Fruit fly (Drosophila melanogaster) whole organism, embryonic: ENCODE data around the gene Sec10.

Source experiments
- Abd-B ChIP-seq: fragments of 200-800 bp; sonication (Bioruptor generic); optimal IDR thresholded peaks from 2 replicates; lab custom pipeline; 2018; ENCODE audit warnings: missing biosample characterization, mild to moderate bottlenecking, missing genetic modification characterization, moderate library complexity
- Asciz ChIP-seq: fragments of 200-800 bp; sonication (Bioruptor generic); optimal IDR thresholded peaks from 2 replicates; lab custom pipeline; 2017; ENCODE audit warnings: missing biosample characterization, mild to moderate bottlenecking, missing genetic modification characterization, missing genetic modification reagents
- B-H2 ChIP-seq: fragments of 200-800 bp; sonication (Bioruptor generic); optimal IDR thresholded peaks from 2 replicates; lab custom pipeline; 2018; ENCODE audit warnings: missing biosample characterization, mild to moderate bottlenecking, missing genetic modification characterization
- BEAF-32 ChIP-seq: fragments of 200-800 bp; sonication (Bioruptor generic); optimal IDR thresholded peaks from 3 replicates; lab custom pipeline; 2017; ENCODE audit warnings: missing biosample characterization, missing genetic modification characterization, mild to moderate bottlenecking, moderate library complexity, missing genetic modification reagents
- Blimp-1 ChIP-seq: fragments of 200-800 bp; sonication (Bioruptor generic); optimal IDR thresholded peaks from 3 replicates; lab custom pipeline; 2018; ENCODE audit warnings: missing biosample characterization, missing genetic modification characterization, mild to moderate bottlenecking, moderate library complexity, missing genetic modification reagents
- CG10147 ChIP-seq: fragments of 200-800 bp; sonication (Bioruptor generic); optimal IDR thresholded peaks from 2 replicates; lab custom pipeline; 2019; ENCODE audit warnings: missing biosample characterization, mild to moderate bottlenecking, missing genetic modification characterization, moderate library complexity
- CG11085 ChIP-seq: fragments of 200-800 bp; sonication (Bioruptor generic); IDR thresholded peaks from 2 replicates; pipeline ENCODE4 v1.3.6; 2022; ENCODE audit warnings: missing biosample characterization, missing genetic modification characterization
- CG12236 ChIP-seq: fragments of 200-800 bp; sonication (Bioruptor generic); optimal IDR thresholded peaks from 2 replicates; lab custom pipeline; 2016; ENCODE audit warnings: missing biosample characterization, missing genetic modification characterization
- CG12391 ChIP-seq: fragments of 200-800 bp; sonication (Bioruptor generic); optimal IDR thresholded peaks from 3 replicates; lab custom pipeline; 2018; ENCODE audit warnings: missing biosample characterization, mild to moderate bottlenecking, missing genetic modification characterization, moderate library complexity
- CG12769 ChIP-seq: fragments of 200-800 bp; sonication (Bioruptor generic); optimal IDR thresholded peaks from 2 replicates; lab custom pipeline; 2019; ENCODE audit warnings: missing biosample characterization, mild to moderate bottlenecking, missing genetic modification characterization, moderate library complexity
- CG15269 ChIP-seq: fragments of 200-800 bp; sonication (Bioruptor generic); optimal IDR thresholded peaks from 2 replicates; lab custom pipeline; 2018; ENCODE audit warnings: missing biosample characterization, mild to moderate bottlenecking, missing genetic modification characterization, moderate library complexity
- CG1529 ChIP-seq: fragments of 200-800 bp; sonication (Bioruptor generic); optimal IDR thresholded peaks from 3 replicates; lab custom pipeline; 2018; ENCODE audit warnings: missing biosample characterization, missing genetic modification characterization
- CG17328 ChIP-seq: fragments of 200-800 bp; sonication (Bioruptor generic); IDR thresholded peaks from 2 replicates; pipeline ENCODE4 v1.3.6; 2022; ENCODE audit warnings: missing biosample characterization, missing genetic modification characterization
- CG17568 ChIP-seq: fragments of 200-800 bp; sonication (Bioruptor generic); optimal IDR thresholded peaks from 2 replicates; lab custom pipeline; 2018; ENCODE audit warnings: missing biosample characterization, mild to moderate bottlenecking, missing genetic modification characterization, moderate library complexity
- CG30403 ChIP-seq: fragments of 200-800 bp; sonication (Bioruptor generic); optimal IDR thresholded peaks from 3 replicates; lab custom pipeline; 2016; ENCODE audit warnings: missing biosample characterization, missing genetic modification characterization
- CG34224 ChIP-seq: fragments of 200-800 bp; sonication (Bioruptor generic); IDR thresholded peaks from 3 replicates; pipeline ENCODE4 v1.3.6; 2022; ENCODE audit warnings: missing biosample characterization, missing genetic modification characterization; ENCODE audit not compliant: partially characterized antibody
- CG3995 ChIP-seq: fragments of 200-800 bp; sonication (Bioruptor generic); optimal IDR thresholded peaks from 3 replicates; lab custom pipeline; 2016; ENCODE audit warnings: missing biosample characterization, missing genetic modification characterization
- CG6854 ChIP-seq: fragments of 200-800 bp; sonication (Bioruptor generic); optimal IDR thresholded peaks from 3 replicates; lab custom pipeline; 2017; ENCODE audit warnings: missing biosample characterization, mild to moderate bottlenecking, missing genetic modification characterization
- CG8388 ChIP-seq: fragments of 200-800 bp; sonication (Bioruptor generic); optimal IDR thresholded peaks from 2 replicates; lab custom pipeline; 2019; ENCODE audit warnings: missing biosample characterization, mild to moderate bottlenecking, missing genetic modification characterization, moderate library complexity
- CG9817 ChIP-seq: fragments of 200-800 bp; sonication (Bioruptor generic); optimal IDR thresholded peaks from 2 replicates; lab custom pipeline; 2018; ENCODE audit warnings: missing biosample characterization, mild to moderate bottlenecking, missing genetic modification characterization, moderate library complexity
- CG9876 ChIP-seq: fragments of 200-800 bp; sonication (Bioruptor generic); optimal IDR thresholded peaks from 2 replicates; lab custom pipeline; 2016; ENCODE audit warnings: missing biosample characterization, missing genetic modification characterization
- D ChIP-seq, 2 experiments: fragments of 200-800 bp in 1 of 2; fragments of >200 bp in 1 of 2; sonication (Bioruptor generic) in 1 of 2; optimal IDR thresholded peaks; 2 replicates in 1 of 2; 3 replicates in 1 of 2; lab custom pipeline; 2017; ENCODE audit warnings: mild to moderate bottlenecking in 1 of 2, missing biosample characterization in 1 of 2, missing genetic modification characterization in 1 of 2, missing genetic modification reagents in 1 of 2
- HLH3B ChIP-seq: fragments of 200-800 bp; sonication (Bioruptor generic); IDR thresholded peaks from 2 replicates; pipeline ENCODE4 v1.3.6; 2022; ENCODE audit warnings: missing biosample characterization, missing genetic modification characterization
- Hand ChIP-seq: fragments of 200-800 bp; sonication (Bioruptor generic); optimal IDR thresholded peaks from 2 replicates; lab custom pipeline; 2017; ENCODE audit warnings: mild to moderate bottlenecking, missing biosample characterization, missing genetic modification reagents, missing genetic modification characterization
- Hr51 ChIP-seq, 2 experiments: fragments of 200-800 bp; sonication (Bioruptor generic); optimal IDR thresholded peaks; 2 replicates in 1 of 2; 3 replicates in 1 of 2; lab custom pipeline; 2016 to 2018; ENCODE audit warnings: missing biosample characterization in 2 of 2, missing genetic modification characterization in 2 of 2, mild to moderate bottlenecking in 1 of 2, moderate library complexity in 1 of 2
- Max ChIP-seq: fragments of 200-800 bp; sonication (Bioruptor generic); optimal IDR thresholded peaks from 2 replicates; lab custom pipeline; 2016; ENCODE audit warnings: missing biosample characterization, mild to moderate bottlenecking, missing genetic modification characterization
- PHDP ChIP-seq: fragments of 200-800 bp; sonication (Bioruptor generic); optimal IDR thresholded peaks from 3 replicates; lab custom pipeline; 2018; ENCODE audit warnings: missing biosample characterization, mild to moderate bottlenecking, missing genetic modification characterization, moderate library complexity
- Pdp1 ChIP-seq, 2 experiments: fragments of 200-800 bp; sonication (Bioruptor generic); optimal IDR thresholded peaks; 3 replicates each; lab custom pipeline; 2016; ENCODE audit warnings: missing biosample characterization in 2 of 2, missing genetic modification characterization in 2 of 2, mild to moderate bottlenecking in 1 of 2, moderate library complexity in 1 of 2
- Sox100B ChIP-seq: fragments of 200-800 bp; sonication (Bioruptor generic); optimal IDR thresholded peaks from 3 replicates; lab custom pipeline; 2018; ENCODE audit warnings: missing biosample characterization, mild to moderate bottlenecking, missing genetic modification characterization
- cad ChIP-seq: fragments of >200 bp; optimal IDR thresholded peaks from 2 replicates; lab custom pipeline; 2017; ENCODE audit warnings: missing biosample characterization, missing genetic modification characterization
- cg ChIP-seq: fragments of 200-800 bp; sonication (Bioruptor generic); optimal IDR thresholded peaks from 3 replicates; lab custom pipeline; 2019; ENCODE audit warnings: missing biosample characterization, mild to moderate bottlenecking, missing genetic modification characterization, moderate library complexity
- chif ChIP-seq, 2 experiments: fragments of 200-800 bp; sonication (Bioruptor generic); optimal IDR thresholded peaks; 3 replicates each; lab custom pipeline; 2016; ENCODE audit warnings: missing biosample characterization in 2 of 2, missing genetic modification characterization in 2 of 2
- chn ChIP-seq: fragments of 200-800 bp; sonication (Bioruptor generic); optimal IDR thresholded peaks from 2 replicates; lab custom pipeline; 2016; ENCODE audit warnings: missing biosample characterization, missing genetic modification characterization
- ci ChIP-seq: fragments of 200-800 bp; sonication (Bioruptor generic); IDR thresholded peaks from 3 replicates; pipeline ENCODE4 v1.3.6; 2022; ENCODE audit warnings: missing biosample characterization, missing genetic modification characterization
- emc ChIP-seq: fragments of 200-800 bp; sonication (Bioruptor generic); optimal IDR thresholded peaks from 2 replicates; lab custom pipeline; 2016; ENCODE audit warnings: missing biosample characterization, missing genetic modification characterization
- ems ChIP-seq: fragments of 200-800 bp; sonication (Bioruptor generic); optimal IDR thresholded peaks from 3 replicates; lab custom pipeline; 2016; ENCODE audit warnings: missing biosample characterization, missing genetic modification characterization
- ewg ChIP-seq: fragments of 200-800 bp; sonication (Bioruptor generic); optimal IDR thresholded peaks from 3 replicates; lab custom pipeline; 2017; ENCODE audit warnings: mild to moderate bottlenecking, missing biosample characterization, missing genetic modification reagents, missing genetic modification characterization
- gsb-n ChIP-seq: fragments of 200-800 bp; sonication (Bioruptor generic); optimal IDR thresholded peaks from 3 replicates; lab custom pipeline; 2018; ENCODE audit warnings: missing biosample characterization, mild to moderate bottlenecking, missing genetic modification characterization
- nmo ChIP-seq: fragments of 200-800 bp; sonication (Bioruptor generic); optimal IDR thresholded peaks from 2 replicates; lab custom pipeline; 2018; ENCODE audit warnings: missing biosample characterization, mild to moderate bottlenecking, missing genetic modification characterization, moderate library complexity
- oc ChIP-seq: fragments of 200-800 bp; sonication (Bioruptor generic); optimal IDR thresholded peaks from 2 replicates; lab custom pipeline; 2018; ENCODE audit warnings: missing biosample characterization, mild to moderate bottlenecking, missing genetic modification characterization, moderate library complexity
- onecut ChIP-seq: fragments of 200-800 bp; sonication (Bioruptor generic); IDR thresholded peaks from 2 replicates; pipeline ENCODE4 v1.3.6; 2022; ENCODE audit warnings: missing biosample characterization, missing genetic modification characterization
- p53 ChIP-seq: fragments of 200-800 bp; sonication (Bioruptor generic); optimal IDR thresholded peaks from 2 replicates; lab custom pipeline; 2016; ENCODE audit warnings: missing biosample characterization, missing genetic modification characterization
- pita ChIP-seq: fragments of 200-800 bp; sonication (Bioruptor generic); optimal IDR thresholded peaks from 2 replicates; lab custom pipeline; 2017; ENCODE audit warnings: missing biosample characterization, mild to moderate bottlenecking, missing genetic modification characterization
- psq ChIP-seq: fragments of 200-800 bp; sonication (Bioruptor generic); optimal IDR thresholded peaks from 2 replicates; lab custom pipeline; 2017; ENCODE audit warnings: missing biosample characterization, missing genetic modification characterization
- sim ChIP-seq: fragments of 200-800 bp; sonication (Bioruptor generic); IDR thresholded peaks from 2 replicates; pipeline ENCODE4 v1.3.6; 2022; ENCODE audit warnings: missing biosample characterization, missing genetic modification characterization
- stwl ChIP-seq: fragments of 200-800 bp; sonication (Bioruptor generic); optimal IDR thresholded peaks from 3 replicates; lab custom pipeline; 2018; ENCODE audit warnings: missing biosample characterization, mild to moderate bottlenecking, missing genetic modification characterization, moderate library complexity
- tll ChIP-seq, 2 experiments: fragments of 200-800 bp in 1 of 2; fragments of >200 bp in 1 of 2; sonication (Bioruptor generic) in 1 of 2; optimal IDR thresholded peaks; 2 replicates each; lab custom pipeline; 2017 to 2019; ENCODE audit warnings: missing biosample characterization in 2 of 2, missing genetic modification characterization in 2 of 2, mild to moderate bottlenecking in 1 of 2, moderate library complexity in 1 of 2
- zfh2 ChIP-seq: fragments of 200-800 bp; sonication (Bioruptor generic); optimal IDR thresholded peaks from 2 replicates; lab custom pipeline; 2016; ENCODE audit warnings: missing biosample characterization, missing genetic modification characterization

Sec10 gene

dm6 chr3R:24106059-24106631, 28.5 kb upstream of the Sec10 start (continued):
- TF ChIP-seq Asciz (GFP tag; lab: Kevin White, UChicago) (peak; percentile 22), CG15269 (tag; lab: Kevin White, UChicago) (peak; percentile 59), CG34224 (GFP tag; lab: Robert Waterston, UW) (no peak), chif (GFP tag; optimal IDR thresholded peaks at IDR 0.05; lab: Kevin White, UChicago) (peak in 1 of 2 experiments; percentile 9), zfh2 (GFP tag; lab: Kevin White, UChicago) (peak; percentile 24), HLH3B (GFP tag; lab: Robert Waterston, UW) (no peak), CG8388 (GFP tag; lab: Kevin White, UChicago) (peak; percentile 0), cg (GFP tag; lab: Kevin White, UChicago) (no peak), oc (tag; lab: Kevin White, UChicago) (no peak), emc (GFP tag; lab: Kevin White, UChicago) (no peak), Hand (peak; percentile 35), stwl (tag; lab: Kevin White, UChicago) (peak; percentile 62), CG6854 (GFP tag; lab: Kevin White, UChicago) (no peak), CG9817 (tag; lab: Kevin White, UChicago) (peak; percentile 7), chn (GFP tag; lab: Kevin White, UChicago) (peak; percentile 41), Blimp-1 (peak; percentile 48), psq (no peak), CG17328 (GFP tag; lab: Robert Waterston, UW) (no peak), nmo (GFP tag; lab: Kevin White, UChicago) (peak; percentile 13), CG12236 (GFP tag; lab: Kevin White, UChicago) (no peak), ewg (GFP tag; lab: Kevin White, UChicago) (peak; percentile 84), BEAF-32 (GFP tag; lab: Kevin White, UChicago) (no peak), CG12769 (tag; lab: Kevin White, UChicago) (peak; percentile 45), CG17568 (GFP tag; lab: Kevin White, UChicago) (peak; percentile 73), B-H2 (peak; percentile 36), tll (GFP tag; optimal IDR thresholded peaks at IDR 0.05; lab: Kevin White, UChicago) (no peak), pita (peak; percentile 24), D (optimal IDR thresholded peaks at IDR 0.05; lab: Kevin White, UChicago) (no peak), D (GFP tag; optimal IDR thresholded peaks at IDR 0.05; lab: Kevin White, UChicago) (peak; percentile 30), Abd-B (GFP tag; lab: Kevin White, UChicago) (peak; percentile 21), CG10147 (GFP tag; lab: Kevin White, UChicago) (peak; percentile 30), CG12391 (tag; lab: Kevin White, UChicago) (peak; percentile 57), gsb-n (tag; lab: Kevin White, UChicago) (peak; percentile 3), CG1529 (GFP tag; lab: Kevin White, UChicago) (peak; percentile 17), cad (no peak), onecut (GFP tag; lab: Robert Waterston, UW) (peak; percentile 60), PHDP (peak; percentile 64), Pdp1 (GFP tag; optimal IDR thresholded peaks at IDR 0.05; lab: Kevin White, UChicago) (peak in 1 of 2 experiments; percentile 96), CG30403 (GFP tag; lab: Kevin White, UChicago) (peak; percentile 62), CG11085 (GFP tag; lab: Robert Waterston, UW) (no peak), CG9876 (GFP tag; lab: Kevin White, UChicago) (no peak), p53 (GFP tag; lab: Kevin White, UChicago) (peak; percentile 2), ci (GFP tag; lab: Robert Waterston, UW) (no peak), Max (peak; percentile 41), sim (no peak), ems (peak; percentile 65), CG3995 (GFP tag; lab: Kevin White, UChicago) (peak; percentile 56), Hr51 (GFP tag; optimal IDR thresholded peaks at IDR 0.05; lab: Kevin White, UChicago) (peak; percentile 10 to 58), Sox100B (peak; percentile 24)
